Fruit fly (Drosophila melanogaster) whole organism, adult: Measurements from ENCODE around the gene CG4073.

Experiments
- CG11617 ChIP-seq: fragments of 200-800 bp; sonication (Bioruptor generic); optimal IDR thresholded peaks from 2 replicates; lab custom pipeline; 2017; ENCODE audit warnings: mild to moderate bottlenecking, missing biosample characterization, missing genetic modification reagents, missing genetic modification characterization
- CG12768 ChIP-seq: fragments of 200-800 bp; sonication (Bioruptor generic); optimal IDR thresholded peaks from 2 replicates; lab custom pipeline; 2017; ENCODE audit warnings: missing biosample characterization, missing genetic modification characterization, mild to moderate bottlenecking, moderate library complexity, missing genetic modification reagents
- CG14711 ChIP-seq: fragments of 200-800 bp; sonication (Bioruptor generic); optimal IDR thresholded peaks from 2 replicates; lab custom pipeline; 2018; ENCODE audit warnings: missing biosample characterization, mild to moderate bottlenecking, missing genetic modification characterization, moderate library complexity
- CG1620 ChIP-seq: fragments of 200-800 bp; sonication (Bioruptor generic); optimal IDR thresholded peaks from 2 replicates; lab custom pipeline; 2016; ENCODE audit warnings: missing biosample characterization, missing genetic modification characterization
- CG33017 ChIP-seq: fragments of 200-800 bp; sonication (Bioruptor generic); optimal IDR thresholded peaks from 2 replicates; lab custom pipeline; 2018; ENCODE audit warnings: missing biosample characterization, mild to moderate bottlenecking, missing genetic modification characterization, moderate library complexity
- CG5204 ChIP-seq: fragments of 200-800 bp; sonication (Bioruptor generic); optimal IDR thresholded peaks from 2 replicates; lab custom pipeline; 2016; ENCODE audit warnings: missing biosample characterization, missing genetic modification characterization
- CG7045 ChIP-seq: fragments of 200-800 bp; sonication (Bioruptor generic); optimal IDR thresholded peaks from 2 replicates; lab custom pipeline; 2017; ENCODE audit warnings: missing biosample characterization, mild to moderate bottlenecking, missing genetic modification characterization
- CG7101 ChIP-seq: fragments of 200-800 bp; sonication (Bioruptor generic); optimal IDR thresholded peaks from 2 replicates; lab custom pipeline; 2018; ENCODE audit warnings: missing biosample characterization, mild to moderate bottlenecking, missing genetic modification characterization, moderate library complexity
- Clk ChIP-seq: fragments of 200-800 bp; sonication (Bioruptor generic); optimal IDR thresholded peaks from 2 replicates; lab custom pipeline; 2017; ENCODE audit warnings: missing biosample characterization, missing genetic modification characterization
- Crg-1 ChIP-seq: fragments of 200-800 bp; sonication (Bioruptor generic); optimal IDR thresholded peaks from 2 replicates; lab custom pipeline; 2016; ENCODE audit warnings: missing biosample characterization, missing genetic modification characterization
- Hr96 ChIP-seq: fragments of 200-800 bp; sonication (Bioruptor generic); optimal IDR thresholded peaks from 2 replicates; lab custom pipeline; 2016; ENCODE audit warnings: missing biosample characterization, missing genetic modification characterization
- Mnt ChIP-seq: fragments of 200-800 bp; sonication (Bioruptor generic); optimal IDR thresholded peaks from 2 replicates; lab custom pipeline; 2016; ENCODE audit warnings: missing biosample characterization, mild to moderate bottlenecking, missing genetic modification characterization
- bab1 ChIP-seq: fragments of 200-800 bp; sonication (Bioruptor generic); optimal IDR thresholded peaks from 3 replicates; lab custom pipeline; 2019; ENCODE audit warnings: missing biosample characterization, mild to moderate bottlenecking, missing genetic modification characterization, moderate library complexity
- cic ChIP-seq: fragments of 200-800 bp; sonication (Bioruptor generic); optimal IDR thresholded peaks from 2 replicates; lab custom pipeline; 2017; ENCODE audit warnings: missing biosample characterization, mild to moderate bottlenecking, missing genetic modification characterization, moderate library complexity
- cnc ChIP-seq, 2 experiments: fragments of >200 bp; optimal IDR thresholded peaks; 2 replicates each; lab custom pipeline; 2017
- kay ChIP-seq: fragments of 200-800 bp; sonication (Bioruptor generic); peaks from one replicate; lab custom pipeline; 2016; ENCODE audit warnings: missing biosample characterization, missing genetic modification characterization, borderline replicate concordance
- ovo ChIP-seq: fragments of 200-800 bp; sonication (Bioruptor generic); optimal IDR thresholded peaks from 2 replicates; lab custom pipeline; 2016; ENCODE audit warnings: missing biosample characterization, missing genetic modification characterization
- pad ChIP-seq: fragments of 200-800 bp; sonication (Bioruptor generic); optimal IDR thresholded peaks from 3 replicates; lab custom pipeline; 2017; ENCODE audit warnings: missing biosample characterization, missing genetic modification characterization, mild to moderate bottlenecking, moderate library complexity, missing genetic modification reagents
- tj ChIP-seq: fragments of 200-800 bp; sonication (Bioruptor generic); optimal IDR thresholded peaks from 3 replicates; lab custom pipeline; 2017; ENCODE audit warnings: missing biosample characterization, mild to moderate bottlenecking, missing genetic modification characterization, moderate library complexity
- toe ChIP-seq: fragments of 200-800 bp; sonication (Bioruptor generic); optimal IDR thresholded peaks from 2 replicates; lab custom pipeline; 2016; ENCODE audit warnings: missing biosample characterization, missing genetic modification characterization

The CG4073 gene

dm6 chr3R:10684284-10684683 lies 30.3 kb upstream of the CG4073 start:
- TF ChIP-seq cnc (optimal IDR thresholded peaks at IDR 0.05; lab: Kevin White, UChicago) (no peak), ovo (GFP tag; lab: Kevin White, UChicago) (no peak), CG1620 (GFP tag; lab: Kevin White, UChicago) (no peak), CG7101 (no peak), cic (GFP tag; lab: Kevin White, UChicago) (no peak), bab1 (GFP tag; lab: Kevin White, UChicago) (no peak), CG14711 (tag; lab: Kevin White, UChicago) (no peak)

dm6 chr3R:10686307-10687094 lies 28.1 kb upstream of the CG4073 start, which contains the start of gene Skel:
Gene Skel, plus strand, starts transcription at chr3R:10686943.
- no peak for TF ChIP-seq pad
- no peak for TF ChIP-seq CG1620 (GFP tag; lab: Kevin White, UChicago)
- TF ChIP-seq CG7101, result no peak
- TF ChIP-seq Clk (GFP tag; lab: Kevin White, UChicago), result no peak
- no peak for TF ChIP-seq cic (GFP tag; lab: Kevin White, UChicago)
- TF ChIP-seq CG7045, result no peak
- TF ChIP-seq Crg-1 (GFP tag; lab: Kevin White, UChicago), result no peak
- no peak for TF ChIP-seq Mnt (GFP tag; lab: Kevin White, UChicago)
- no peak for TF ChIP-seq tj (GFP tag; lab: Kevin White, UChicago)
- TF ChIP-seq CG11617 (GFP tag; lab: Kevin White, UChicago), result no peak
- no peak for TF ChIP-seq CG33017 (tag; lab: Kevin White, UChicago)
- no peak for TF ChIP-seq bab1 (GFP tag; lab: Kevin White, UChicago)
- no peak for TF ChIP-seq kay
- no peak for TF ChIP-seq Hr96 (GFP tag; lab: Kevin White, UChicago)
- no peak for TF ChIP-seq cnc (optimal IDR thresholded peaks at IDR 0.05; lab: Kevin White, UChicago)
- no peak for TF ChIP-seq toe (GFP tag; lab: Kevin White, UChicago)

- TF ChIP-seq CG11617 (GFP tag; lab: Kevin White, UChicago) (no peak), bab1 (GFP tag; lab: Kevin White, UChicago) (no peak), CG1620 (GFP tag; lab: Kevin White, UChicago) (no peak), kay (no peak), CG7101 (no peak), Hr96 (GFP tag; lab: Kevin White, UChicago) (no peak), Clk (GFP tag; lab: Kevin White, UChicago) (no peak), CG12768 (no peak)
These were observed 27.3 kb upstream of the CG4073 start for dm6 chr3R:10687312-10687711.

dm6 chr3R:10688160-10688559 lies 26.4 kb upstream of the CG4073 start:
- TF ChIP-seq Clk (GFP tag; lab: Kevin White, UChicago) (no peak), bab1 (GFP tag; lab: Kevin White, UChicago) (no peak), CG7045 (no peak), toe (GFP tag; lab: Kevin White, UChicago) (no peak), cic (GFP tag; lab: Kevin White, UChicago) (no peak), kay (no peak), ovo (GFP tag; lab: Kevin White, UChicago) (no peak)

- TF ChIP-seq CG5204 (GFP tag; lab: Kevin White, UChicago), result no peak
- no peak for TF ChIP-seq ovo (GFP tag; lab: Kevin White, UChicago)
- TF ChIP-seq CG1620 (GFP tag; lab: Kevin White, UChicago), result no peak
- TF ChIP-seq Clk (GFP tag; lab: Kevin White, UChicago), result no peak
- no peak for TF ChIP-seq cic (GFP tag; lab: Kevin White, UChicago)
- no peak for TF ChIP-seq tj (GFP tag; lab: Kevin White, UChicago)
- no peak for TF ChIP-seq CG33017 (tag; lab: Kevin White, UChicago)
- no peak for TF ChIP-seq toe (GFP tag; lab: Kevin White, UChicago)
- TF ChIP-seq CG12768, result no peak
- no peak for TF ChIP-seq pad
- no peak for TF ChIP-seq cnc (optimal IDR thresholded peaks at IDR 0.05; lab: Kevin White, UChicago)
- no peak for TF ChIP-seq Mnt (GFP tag; lab: Kevin White, UChicago)
- TF ChIP-seq CG7101, result no peak
- TF ChIP-seq Hr96 (GFP tag; lab: Kevin White, UChicago), result no peak
- TF ChIP-seq kay, result no peak
- no peak for TF ChIP-seq CG11617 (GFP tag; lab: Kevin White, UChicago)
- TF ChIP-seq CG14711 (tag; lab: Kevin White, UChicago), result no peak
These were observed 25.8 kb upstream of the CG4073 start for dm6 chr3R:10688835-10689234.

dm6 chr3R:10696371-10696777 lies 18.2 kb upstream of the CG4073 start, which contains the start of the genes pug, CG14683 and CG46459:
Gene pug, plus strand, starts transcription at chr3R:10696534.
Gene CG14683, plus strand, starts transcription at chr3R:10696647.
Gene CG46459, plus strand, starts transcription at chr3R:10696647.
- TF ChIP-seq CG7101, result peak; percentile 18
- TF ChIP-seq CG1620 (GFP tag; lab: Kevin White, UChicago), result peak; percentile 46
- peak; percentile 22 for TF ChIP-seq pad
- peak; percentile 68 for TF ChIP-seq kay
- peak; percentile 11 for TF ChIP-seq bab1 (GFP tag; lab: Kevin White, UChicago)
- TF ChIP-seq toe (GFP tag; lab: Kevin White, UChicago), result peak; percentile 45
- TF ChIP-seq Crg-1 (GFP tag; lab: Kevin White, UChicago), result peak; percentile 28
- peak; percentile 19 for TF ChIP-seq CG5204 (GFP tag; lab: Kevin White, UChicago)
- TF ChIP-seq CG7045, result no peak
- TF ChIP-seq CG14711 (tag; lab: Kevin White, UChicago), result peak; percentile 15
- no peak for TF ChIP-seq CG12768
- no peak for TF ChIP-seq cic (GFP tag; lab: Kevin White, UChicago)
- no peak for TF ChIP-seq CG11617 (GFP tag; lab: Kevin White, UChicago)
- no peak for TF ChIP-seq cnc (optimal IDR thresholded peaks at IDR 0.05; lab: Kevin White, UChicago)
- TF ChIP-seq Mnt (GFP tag; lab: Kevin White, UChicago), result peak; percentile 56
- TF ChIP-seq Clk (GFP tag; lab: Kevin White, UChicago), result no peak
- peak; percentile 53 for TF ChIP-seq Hr96 (GFP tag; lab: Kevin White, UChicago)
